Fruit fly (Drosophila melanogaster) whole organism, prepupa: Measurements from ENCODE around the gene CG31038.

Source experiments
- CG10631 ChIP-seq: fragments of 200-800 bp; sonication (Bioruptor generic); optimal IDR thresholded peaks from 2 replicates; lab custom pipeline; 2016; ENCODE audit warnings: missing biosample characterization, missing genetic modification characterization
- CG11294 ChIP-seq: fragments of 200-800 bp; sonication (Bioruptor generic); IDR thresholded peaks from 2 replicates; pipeline ENCODE4 v1.3.6; 2022; ENCODE audit warnings: missing biosample characterization, missing genetic modification characterization
- CG11762 ChIP-seq: fragments of 200-800 bp; sonication (Bioruptor generic); optimal IDR thresholded peaks from 3 replicates; lab custom pipeline; 2016; ENCODE audit warnings: missing biosample characterization, missing genetic modification characterization; ENCODE audit not compliant: insufficient read depth
- CG11902 ChIP-seq: fragments of 200-800 bp; sonication (Bioruptor generic); optimal IDR thresholded peaks from 3 replicates; lab custom pipeline; 2016; ENCODE audit warnings: missing biosample characterization, missing genetic modification characterization
- CG16779 ChIP-seq: fragments of 200-800 bp; sonication (Bioruptor generic); optimal IDR thresholded peaks from 3 replicates; lab custom pipeline; 2017; ENCODE audit warnings: missing biosample characterization, mild to moderate bottlenecking, missing genetic modification characterization
- CG31627 ChIP-seq: fragments of 200-800 bp; sonication (Bioruptor generic); optimal IDR thresholded peaks from 3 replicates; lab custom pipeline; 2016; ENCODE audit warnings: missing biosample characterization, missing genetic modification characterization
- CG4318 ChIP-seq: fragments of 200-800 bp; sonication (Bioruptor generic); optimal IDR thresholded peaks from 3 replicates; lab custom pipeline; 2017; ENCODE audit warnings: missing biosample characterization, mild to moderate bottlenecking, missing genetic modification characterization
- CG6808 ChIP-seq: fragments of 200-800 bp; sonication (Bioruptor generic); optimal IDR thresholded peaks from 3 replicates; lab custom pipeline; 2017; ENCODE audit warnings: missing biosample characterization, missing genetic modification characterization, mild to moderate bottlenecking, moderate library complexity, missing genetic modification reagents
- Eip78C ChIP-seq: fragments of 200-800 bp; sonication (Bioruptor generic); peaks from one replicate; lab custom pipeline; 2016; ENCODE audit warnings: missing biosample characterization, missing genetic modification characterization
- Ets21C ChIP-seq: fragments of 200-800 bp; sonication (Bioruptor generic); optimal IDR thresholded peaks from 3 replicates; lab custom pipeline; 2016; ENCODE audit warnings: missing biosample characterization, missing genetic modification characterization
- Hr39 ChIP-seq: fragments of 200-800 bp; sonication (Bioruptor generic); optimal IDR thresholded peaks from 2 replicates; lab custom pipeline; 2016; ENCODE audit warnings: missing biosample characterization, missing genetic modification characterization
- dac ChIP-seq: fragments of 200-800 bp; sonication (Bioruptor generic); optimal IDR thresholded peaks from 2 replicates; lab custom pipeline; 2017; ENCODE audit warnings: missing biosample characterization, mild to moderate bottlenecking, missing genetic modification characterization
- fkh ChIP-seq: fragments of 200-800 bp; sonication (Bioruptor generic); optimal IDR thresholded peaks from 3 replicates; lab custom pipeline; 2017; ENCODE audit warnings: missing biosample characterization, mild to moderate bottlenecking, missing genetic modification characterization, moderate library complexity
- salr ChIP-seq, 2 experiments: fragments of 200-800 bp; sonication (Bioruptor generic); optimal IDR thresholded peaks; 3 replicates each; lab custom pipeline; 2016 to 2018; ENCODE audit warnings: missing biosample characterization in 2 of 2, missing genetic modification characterization in 2 of 2, mild to moderate bottlenecking in 1 of 2

- TF ChIP-seq CG11294 (GFP tag; lab: Robert Waterston, UW) (no peak), dac (GFP tag; lab: Kevin White, UChicago) (no peak), CG16779 (tag; lab: Kevin White, UChicago) (no peak), fkh (GFP tag; lab: Kevin White, UChicago) (no peak), Hr39 (GFP tag; lab: Kevin White, UChicago) (no peak), CG11902 (GFP tag; lab: Kevin White, UChicago) (no peak), Ets21C (GFP tag; lab: Kevin White, UChicago) (no peak), CG11762 (no peak), salr (GFP tag; optimal IDR thresholded peaks at IDR 0.05; lab: Kevin White, UChicago) (no peak), CG10631 (GFP tag; lab: Kevin White, UChicago) (no peak), CG4318 (GFP tag; lab: Kevin White, UChicago) (no peak), Eip78C (GFP tag; lab: Kevin White, UChicago) (peak; percentile 33), CG31627 (GFP tag; lab: Kevin White, UChicago) (no peak), CG6808 (GFP tag; lab: Kevin White, UChicago) (no peak)
Measured at dm6 chr3R:29905164-29905563, 28.3 kb downstream of the CG31038 start, which contains the start of gene CG15515.
